Worm (Caenorhabditis elegans) whole organism, mixed stage, embryonic: ENCODE results near the gene msp-45.
"Not testable (repeated sequence)": the region's sequence is repeated elsewhere in the genome, so short reads cannot be mapped to it uniquely, and the experiment has no call there.

Experiments used
- M03D4.4 ChIP-seq: sonication (generic microtip); optimal IDR thresholded peaks from 2 replicates; lab custom pipeline; 2017; ENCODE audit warnings: mild to moderate bottlenecking, missing genetic modification characterization, missing compliant biosample characterization
- bed-3 ChIP-seq: fragments of 200-800 bp; sonication (Bioruptor generic); optimal IDR thresholded peaks from 3 replicates; lab custom pipeline; 2018; ENCODE audit warnings: mild to moderate bottlenecking, missing genetic modification characterization, moderate library complexity, missing compliant biosample characterization
- ceh-39 ChIP-seq: fragments of 150-350 bp; optimal IDR thresholded peaks from 2 replicates; lab custom pipeline; 2014; ENCODE audit warnings: missing biosample characterization, missing genetic modification characterization
- ceh-43 ChIP-seq: fragments of 200-800 bp; sonication (Bioruptor generic); optimal IDR thresholded peaks from 2 replicates; lab custom pipeline; 2018; ENCODE audit warnings: mild to moderate bottlenecking, missing genetic modification characterization, moderate library complexity, missing compliant biosample characterization
- ceh-83 ChIP-seq: fragments of 200-800 bp; sonication (Bioruptor generic); optimal IDR thresholded peaks from 2 replicates; lab custom pipeline; 2018; ENCODE audit warnings: mild to moderate bottlenecking, missing genetic modification characterization, missing compliant biosample characterization
- ces-1 ChIP-seq: fragments of 150-350 bp; optimal IDR thresholded peaks from 2 replicates; lab custom pipeline; 2014; ENCODE audit warnings: missing biosample characterization, missing genetic modification reagents, missing genetic modification characterization
- cnd-1 ChIP-seq: fragments of 200-800 bp; sonication (Bioruptor generic); optimal IDR thresholded peaks from 2 replicates; lab custom pipeline; 2018; ENCODE audit warnings: mild to moderate bottlenecking, missing genetic modification characterization, missing compliant biosample characterization
- elt-1 ChIP-seq: sonication (generic microtip); optimal IDR thresholded peaks from 2 replicates; lab custom pipeline; 2017; ENCODE audit warnings: missing genetic modification characterization, mild to moderate bottlenecking, missing compliant biosample characterization, antibody characterized with exemption, moderate library complexity, borderline replicate concordance; ENCODE audit not compliant: insufficient read depth
- elt-3 ChIP-seq: fragments of 150-350 bp; optimal IDR thresholded peaks from 2 replicates; lab custom pipeline; 2014; ENCODE audit warnings: missing biosample characterization, missing genetic modification characterization
- flh-1 ChIP-seq: fragments of 200-800 bp; sonication (Bioruptor generic); optimal IDR thresholded peaks from 2 replicates; lab custom pipeline; 2018; ENCODE audit warnings: mild to moderate bottlenecking, missing genetic modification characterization, moderate library complexity, missing compliant biosample characterization
- ham-2 ChIP-seq: fragments of 200-800 bp; sonication (Bioruptor generic); optimal IDR thresholded peaks from 2 replicates; lab custom pipeline; 2018; ENCODE audit warnings: mild to moderate bottlenecking, missing genetic modification characterization, missing compliant biosample characterization
- lin-13 ChIP-seq: fragments of 150-350 bp; optimal IDR thresholded peaks from 2 replicates; lab custom pipeline; 2014; ENCODE audit warnings: missing biosample characterization, missing genetic modification characterization
- lin-32 ChIP-seq: fragments of 200-800 bp; sonication (Bioruptor generic); optimal IDR thresholded peaks from 2 replicates; lab custom pipeline; 2018; ENCODE audit warnings: mild to moderate bottlenecking, missing genetic modification characterization, missing compliant biosample characterization
- lsy-2 ChIP-seq: fragments of 150-350 bp; optimal IDR thresholded peaks from 2 replicates; lab custom pipeline; 2014; ENCODE audit warnings: missing biosample characterization, missing genetic modification characterization
- mab-5 ChIP-seq: fragments of 150-350 bp; optimal IDR thresholded peaks from 2 replicates; lab custom pipeline; 2014; ENCODE audit warnings: missing biosample characterization, missing genetic modification characterization
- mep-1 ChIP-seq: fragments of 150-350 bp; optimal IDR thresholded peaks from 2 replicates; lab custom pipeline; 2017; ENCODE audit warnings: missing biosample characterization, missing genetic modification reagents, missing genetic modification characterization, inconsistent platforms
- nhr-12 ChIP-seq: fragments of 150-350 bp; optimal IDR thresholded peaks from 2 replicates; lab custom pipeline; 2014; ENCODE audit warnings: missing biosample characterization, missing genetic modification characterization
- nhr-2 ChIP-seq: fragments of 150-350 bp; optimal IDR thresholded peaks from 2 replicates; lab custom pipeline; 2014; ENCODE audit warnings: missing biosample characterization, missing genetic modification characterization
- nhr-237 ChIP-seq: fragments of 150-350 bp; optimal IDR thresholded peaks from 2 replicates; lab custom pipeline; 2014; ENCODE audit warnings: missing biosample characterization, missing genetic modification characterization
- nhr-28 ChIP-seq: fragments of 150-350 bp; optimal IDR thresholded peaks from 2 replicates; lab custom pipeline; 2014; ENCODE audit warnings: missing biosample characterization, missing genetic modification characterization
- nhr-76 ChIP-seq: sonication (generic microtip); optimal IDR thresholded peaks from 2 replicates; lab custom pipeline; 2017; ENCODE audit warnings: missing biosample characterization, missing genetic modification characterization
- pha-4 ChIP-seq: fragments of 150-350 bp; optimal IDR thresholded peaks from 2 replicates; lab custom pipeline; 2018; ENCODE audit warnings: missing biosample characterization, missing genetic modification reagents, missing genetic modification characterization
- sem-2 ChIP-seq: fragments of 200-800 bp; sonication (Bioruptor generic); optimal IDR thresholded peaks from 2 replicates; lab custom pipeline; 2018; ENCODE audit warnings: mild to moderate bottlenecking, missing genetic modification characterization, missing compliant biosample characterization
- snpc-4 ChIP-seq: fragments of 150-350 bp; optimal IDR thresholded peaks from 2 replicates; lab custom pipeline; 2014; ENCODE audit warnings: missing biosample characterization, missing genetic modification characterization
- sptf-1 ChIP-seq: sonication (generic microtip); optimal IDR thresholded peaks from 2 replicates; lab custom pipeline; 2017; ENCODE audit warnings: mild to moderate bottlenecking, missing genetic modification characterization, moderate library complexity, missing compliant biosample characterization
- tbx-8 ChIP-seq: fragments of 200-800 bp; sonication (Bioruptor generic); optimal IDR thresholded peaks from 2 replicates; lab custom pipeline; 2018; ENCODE audit warnings: mild to moderate bottlenecking, missing genetic modification characterization, moderate library complexity, missing compliant biosample characterization
- unc-120 ChIP-seq: sonication (generic microtip); optimal IDR thresholded peaks from 2 replicates; lab custom pipeline; 2017; ENCODE audit warnings: missing genetic modification characterization, missing compliant biosample characterization; ENCODE audit not compliant: poor library complexity, severe bottlenecking
- unc-39 ChIP-seq: fragments of 150-350 bp; optimal IDR thresholded peaks from 2 replicates; lab custom pipeline; 2014; ENCODE audit warnings: missing biosample characterization, missing genetic modification characterization
- unc-62 ChIP-seq: fragments of 150-350 bp; optimal IDR thresholded peaks from 2 replicates; lab custom pipeline; 2014; ENCODE audit warnings: missing biosample characterization, missing genetic modification reagents, missing genetic modification characterization
- zip-8 ChIP-seq: fragments of 150-350 bp; optimal IDR thresholded peaks from 2 replicates; lab custom pipeline; 2014; ENCODE audit warnings: missing biosample characterization, missing genetic modification characterization
- ztf-11 ChIP-seq: fragments of 150-350 bp; optimal IDR thresholded peaks from 2 replicates; lab custom pipeline; 2014; ENCODE audit warnings: missing biosample characterization, missing genetic modification characterization

The msp-45 gene

DNA sequence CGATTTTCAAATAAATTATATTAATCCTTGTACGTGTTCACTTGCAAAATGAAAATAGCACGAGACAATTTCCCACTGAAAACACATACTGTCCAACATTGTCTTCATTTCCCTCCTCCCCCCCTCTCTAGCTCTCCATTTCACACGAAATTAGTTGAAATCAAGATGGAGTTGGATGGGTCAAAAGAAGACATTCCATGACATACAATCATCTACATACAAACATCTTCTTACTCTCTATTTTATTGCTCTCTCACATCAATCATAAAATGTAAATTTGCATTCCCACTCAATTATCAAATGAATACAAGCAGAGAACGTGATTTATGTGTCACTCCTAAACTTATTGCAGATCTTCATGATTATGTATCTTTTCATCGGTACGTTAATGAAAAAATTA is 41.1 kb downstream of the msp-45 start, which contains the start of gene srsy-1:
Gene srsy-1 (plus strand): TSS at position 301 of the 400 bp plus-strand sequence.
- no peak for TF ChIP-seq elt-3

DNA sequence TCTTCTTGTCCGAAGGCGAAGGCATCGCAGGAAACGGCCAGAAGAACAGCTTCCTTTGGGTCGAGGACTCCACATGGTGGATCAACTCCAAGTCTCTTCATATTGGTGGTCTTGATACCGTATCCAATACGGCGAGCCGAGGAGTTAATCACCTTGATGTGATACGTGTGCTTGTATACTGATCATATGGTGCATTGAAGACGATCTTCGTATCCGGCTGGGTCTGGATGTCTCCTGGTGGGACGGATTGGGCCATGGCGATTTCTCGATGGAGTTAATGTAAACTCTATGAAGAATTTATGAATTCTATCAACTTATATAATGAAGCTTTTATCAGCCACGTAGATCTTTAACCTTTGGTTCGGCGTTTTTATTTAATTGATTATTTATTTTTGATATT is 41.6 kb downstream of the msp-45 start, which contains the start of gene msp-74:
Gene msp-74 (minus strand): TSS at position 101 of the 400 bp plus-strand sequence.
- not testable (repeated sequence) for TF ChIP-seq unc-62 (GFP tag; lab: Kevin White, UChicago); zip-8 (tag; lab: Kevin White, UChicago); ces-1

DNA sequence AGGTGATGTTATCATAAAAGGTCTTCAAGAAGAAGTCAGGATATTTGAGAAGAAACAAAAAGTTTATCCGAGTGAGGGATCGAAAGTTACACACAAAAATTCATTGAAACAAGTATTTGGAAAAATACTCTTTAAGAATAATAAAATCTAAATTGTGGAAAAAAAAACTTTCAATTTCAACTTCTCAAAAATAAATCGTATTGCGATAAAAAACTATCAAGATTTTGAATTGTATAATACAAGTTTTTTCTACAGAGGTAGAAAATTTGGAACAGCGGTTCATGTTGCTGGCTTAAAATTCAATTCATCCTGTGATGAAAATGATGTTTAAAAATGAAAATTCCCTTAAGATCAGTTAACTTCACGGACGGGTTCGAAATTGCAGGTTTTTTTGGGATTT is 44.8 kb downstream of the msp-45 start, which contains the start of gene F09C12.8:
Gene F09C12.8 (plus strand): TSS at position 301 of the 400 bp plus-strand sequence.
- TF ChIP-seq unc-62 (GFP tag; lab: Kevin White, UChicago), result no peak
- TF ChIP-seq unc-120 (tag; lab: Kevin White, UChicago), result no peak
- no peak for TF ChIP-seq lin-13 (tag; lab: Kevin White, UChicago)
- TF ChIP-seq cnd-1 (tag; lab: Kevin White, UChicago), result no peak
- TF ChIP-seq nhr-12, result no peak
- no peak for TF ChIP-seq sptf-1 (tag; lab: Kevin White, UChicago)
- TF ChIP-seq elt-1 (tag; lab: Kevin White, UChicago), result no peak
- no peak for TF ChIP-seq mab-5 (tag; lab: Kevin White, UChicago)
- no peak for TF ChIP-seq ceh-83
- TF ChIP-seq mep-1 (tag; lab: Kevin White, UChicago), result no peak
- no peak for TF ChIP-seq ztf-11 (tag; lab: Kevin White, UChicago)
- TF ChIP-seq pha-4 (tag; lab: Kevin White, UChicago), result no peak
- no peak for TF ChIP-seq M03D4.4 (tag; lab: Kevin White, UChicago)
- TF ChIP-seq sem-2 (GFP tag; lab: Kevin White, UChicago), result no peak
- TF ChIP-seq ceh-43, result no peak
- no peak for TF ChIP-seq snpc-4 (tag; lab: Kevin White, UChicago)
- TF ChIP-seq nhr-2, result no peak
- TF ChIP-seq tbx-8, result no peak
- no peak for TF ChIP-seq ham-2 (GFP tag; lab: Kevin White, UChicago)

DNA sequence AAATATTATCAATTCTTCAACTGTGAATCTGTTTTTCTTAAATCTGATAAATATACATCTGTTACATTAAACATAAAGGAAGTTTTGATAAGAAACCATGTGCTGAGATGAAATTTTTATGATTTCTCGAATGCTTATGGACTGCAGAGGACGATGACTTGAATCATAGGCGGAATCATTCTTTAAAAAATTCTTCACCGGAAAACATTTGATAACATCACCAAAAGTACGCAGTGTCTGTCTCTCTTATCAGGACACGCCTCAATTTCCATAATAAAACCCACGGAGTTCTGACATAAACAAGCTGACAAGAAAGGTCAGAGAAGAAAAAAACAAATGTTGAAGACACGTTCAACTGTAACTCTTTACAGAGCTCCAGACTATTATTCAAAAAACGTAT is 47.2 kb downstream of the msp-45 start, which contains the start of gene F09C12.2:
Gene F09C12.2 (plus strand): TSS at position 320 of the 400 bp plus-strand sequence.
- TF ChIP-seq flh-1 (GFP tag; lab: Kevin White, UChicago) (no peak), ham-2 (GFP tag; lab: Kevin White, UChicago) (no peak), ceh-83 (no peak), sem-2 (GFP tag; lab: Kevin White, UChicago) (no peak), sptf-1 (tag; lab: Kevin White, UChicago) (no peak), ceh-39 (tag; lab: Kevin White, UChicago) (no peak), cnd-1 (tag; lab: Kevin White, UChicago) (no peak), unc-62 (GFP tag; lab: Kevin White, UChicago) (no peak), lin-13 (tag; lab: Kevin White, UChicago) (no peak), lin-32 (GFP tag; lab: Kevin White, UChicago) (no peak), bed-3 (GFP tag; lab: Kevin White, UChicago) (no peak), zip-8 (tag; lab: Kevin White, UChicago) (no peak), nhr-28 (no peak), lsy-2 (tag; lab: Kevin White, UChicago) (no peak), nhr-76 (tag; lab: Kevin White, UChicago) (no peak), elt-3 (no peak), nhr-237 (tag; lab: Kevin White, UChicago) (no peak), unc-39 (tag; lab: Kevin White, UChicago) (no peak), tbx-8 (no peak), nhr-2 (no peak)
